Fruit fly (Drosophila melanogaster): ENCODE data around the gene CG31125.

dm6 chr3R:24654770-24655322 lies at the start of gene CG31125, which contains the start of gene CG6695:
- TF ChIP-seq CG8478 (optimal IDR thresholded peaks at IDR 0.05) (no peak), CTCF (optimal IDR thresholded peaks at IDR 0.05) (peak in 1 of 2 experiments; percentile 16)
